Worm (Caenorhabditis elegans) whole organism, L4/young adult: ENCODE measurements around the gene C33G3.4.

ENCODE experiments used
- W03F9.2 ChIP-seq: fragments of 150-350 bp; optimal IDR thresholded peaks from 2 replicates; lab custom pipeline; 2014; ENCODE audit warnings: missing biosample characterization, missing genetic modification characterization
- dao-5 ChIP-seq: sonication (generic microtip); optimal IDR thresholded peaks from 2 replicates; lab custom pipeline; 2016; ENCODE audit warnings: missing genotype, missing genetic modification characterization, moderate library complexity, missing compliant biosample characterization
- him-1 ChIP-seq: sonication (generic microtip); optimal IDR thresholded peaks from 2 replicates; lab custom pipeline; 2016; ENCODE audit warnings: missing genotype, missing genetic modification reagents, missing genetic modification characterization, missing compliant biosample characterization

Gene C33G3.4

ce11 chrX:14070950-14071349 lies at the start of gene C33G3.4:
TSS of gene C33G3.4 (plus strand) at chrX:14071162.
- TF ChIP-seq him-1 (no peak), W03F9.2 (tag; lab: Kevin White, UChicago) (peak; percentile 18)

ce11 chrX:14024400-14024953 lies 46.5 kb upstream of the C33G3.4 start:
- TF ChIP-seq W03F9.2 (tag; lab: Kevin White, UChicago) = no peak
- no peak for TF ChIP-seq him-1
- TF ChIP-seq dao-5 = no peak

ce11 chrX:14026893-14027292 lies 44.1 kb upstream of the C33G3.4 start:
- TF ChIP-seq W03F9.2 (tag; lab: Kevin White, UChicago) (no peak), him-1 (no peak), dao-5 (no peak)

ce11 chrX:14028492-14028891 lies 42.5 kb upstream of the C33G3.4 start:
- TF ChIP-seq dao-5 (no peak), W03F9.2 (tag; lab: Kevin White, UChicago) (no peak), him-1 (no peak)

- TF ChIP-seq dao-5 (no peak), him-1 (no peak), W03F9.2 (tag; lab: Kevin White, UChicago) (no peak)
Measured at ce11 chrX:14029392-14029791, 41.6 kb upstream of the C33G3.4 start.

- TF ChIP-seq dao-5 (no peak), him-1 (no peak), W03F9.2 (tag; lab: Kevin White, UChicago) (no peak)
Measured at ce11 chrX:14029872-14030271, 41.1 kb upstream of the C33G3.4 start.

- no peak for TF ChIP-seq dao-5
- no peak for TF ChIP-seq W03F9.2 (tag; lab: Kevin White, UChicago)
- TF ChIP-seq him-1 = no peak
Measured at ce11 chrX:14030524-14030923, 40.4 kb upstream of the C33G3.4 start.

- TF ChIP-seq dao-5 (no peak), him-1 (no peak), W03F9.2 (tag; lab: Kevin White, UChicago) (no peak)
Measured at ce11 chrX:14033494-14033893, 37.5 kb upstream of the C33G3.4 start, which contains the start of gene arrd-25. TSS of gene arrd-25 (plus strand) at chrX:14033794.

ce11 chrX:14039293-14039692 lies 31.7 kb upstream of the C33G3.4 start:
- TF ChIP-seq W03F9.2 (tag; lab: Kevin White, UChicago) (no peak), dao-5 (no peak), him-1 (no peak)

- TF ChIP-seq him-1 (no peak), dao-5 (no peak), W03F9.2 (tag; lab: Kevin White, UChicago) (no peak)
Measured at ce11 chrX:14044362-14044761, 26.6 kb upstream of the C33G3.4 start.

ce11 chrX:14047609-14048008 lies 23.4 kb upstream of the C33G3.4 start:
- TF ChIP-seq W03F9.2 (tag; lab: Kevin White, UChicago) (no peak), dao-5 (no peak), him-1 (no peak)

ce11 chrX:14049235-14049634 lies 21.7 kb upstream of the C33G3.4 start, which contains the start of gene dyc-1:
TSS of gene dyc-1 (plus strand) at chrX:14049535.
- TF ChIP-seq dao-5 = no peak

- no peak for TF ChIP-seq dao-5
- no peak for TF ChIP-seq W03F9.2 (tag; lab: Kevin White, UChicago)
- TF ChIP-seq him-1 = no peak
Measured at ce11 chrX:14053754-14054153, 17.2 kb upstream of the C33G3.4 start.

ce11 chrX:14054799-14055198 lies 16.2 kb upstream of the C33G3.4 start:
- TF ChIP-seq him-1 (no peak), dao-5 (no peak), W03F9.2 (tag; lab: Kevin White, UChicago) (no peak)

- TF ChIP-seq W03F9.2 (tag; lab: Kevin White, UChicago) (no peak), him-1 (no peak), dao-5 (no peak)
Measured at ce11 chrX:14055715-14056114, 15.2 kb upstream of the C33G3.4 start.

ce11 chrX:14056527-14056926 lies 14.4 kb upstream of the C33G3.4 start:
- TF ChIP-seq W03F9.2 (tag; lab: Kevin White, UChicago) = no peak
- no peak for TF ChIP-seq him-1
- no peak for TF ChIP-seq dao-5
